Worm (Caenorhabditis elegans) whole organism, L2 larva: ENCODE results near the gene ZK1321.1.

Source experiments
- C34F6.9 ChIP-seq: fragments of 150-350 bp; optimal IDR thresholded peaks from 2 replicates; lab custom pipeline; 2014; ENCODE audit warnings: missing biosample characterization, missing genetic modification characterization
- F13H6.1 ChIP-seq: sonication (generic microtip); optimal IDR thresholded peaks from 2 replicates; lab custom pipeline; 2016; ENCODE audit warnings: missing genetic modification characterization, missing compliant biosample characterization
- R02D3.7 ChIP-seq: fragments of 150-350 bp; optimal IDR thresholded peaks from 2 replicates; lab custom pipeline; 2014; ENCODE audit warnings: missing biosample characterization, missing genetic modification characterization
- Y55F3AM.14 ChIP-seq: fragments of 200-800 bp; sonication (Bioruptor generic); optimal IDR thresholded peaks from 2 replicates; lab custom pipeline; 2018; ENCODE audit warnings: mild to moderate bottlenecking, missing genetic modification characterization, missing compliant biosample characterization
- ZK546.5 ChIP-seq: sonication (generic microtip); optimal IDR thresholded peaks from 2 replicates; lab custom pipeline; 2017; ENCODE audit warnings: missing biosample characterization, missing genetic modification characterization
- aly-2 ChIP-seq: fragments of 150-350 bp; optimal IDR thresholded peaks from 2 replicates; lab custom pipeline; 2014; ENCODE audit warnings: missing biosample characterization, missing genetic modification characterization
- ama-1 ChIP-seq: fragments of 150-350 bp; optimal IDR thresholded peaks from 2 replicates; lab custom pipeline; 2018; ENCODE audit warnings: inconsistent platforms
- blmp-1 ChIP-seq: sonication (generic microtip); optimal IDR thresholded peaks from 2 replicates; lab custom pipeline; 2017; ENCODE audit warnings: missing genetic modification characterization, mild to moderate bottlenecking, missing compliant biosample characterization, antibody characterized with exemption, moderate library complexity; ENCODE audit not compliant: insufficient read depth
- ceh-16 ChIP-seq: fragments of 150-350 bp; optimal IDR thresholded peaks from 2 replicates; lab custom pipeline; 2014; ENCODE audit warnings: missing biosample characterization, missing genetic modification characterization
- crh-2 ChIP-seq: sonication (generic microtip); optimal IDR thresholded peaks from 2 replicates; lab custom pipeline; 2017; ENCODE audit warnings: missing biosample characterization, missing genetic modification characterization
- egl-27 ChIP-seq: sonication (generic microtip); optimal IDR thresholded peaks from 3 replicates; lab custom pipeline; 2017; ENCODE audit warnings: missing biosample characterization, missing genetic modification reagents, missing genetic modification characterization
- elt-1 ChIP-seq: fragments of 150-350 bp; optimal IDR thresholded peaks from 2 replicates; lab custom pipeline; 2014; ENCODE audit warnings: missing biosample characterization, missing genetic modification characterization
- elt-3 ChIP-seq: sonication (generic microtip); optimal IDR thresholded peaks from 2 replicates; lab custom pipeline; 2017; ENCODE audit warnings: missing biosample characterization, missing genetic modification characterization
- gmeb-1 ChIP-seq: fragments of 150-350 bp; optimal IDR thresholded peaks from 2 replicates; lab custom pipeline; 2014; ENCODE audit warnings: missing biosample characterization, missing genetic modification characterization
- lin-11 ChIP-seq: fragments of 150-350 bp; sonication (generic microtip); optimal IDR thresholded peaks from 2 replicates; lab custom pipeline; 2014; ENCODE audit warnings: missing biosample characterization, missing genetic modification characterization, inconsistent platforms, mixed read lengths
- lin-13 ChIP-seq: fragments of 150-350 bp; optimal IDR thresholded peaks from 2 replicates; lab custom pipeline; 2014; ENCODE audit warnings: missing biosample characterization, missing genetic modification reagents, missing genetic modification characterization
- lin-39 ChIP-seq: fragments of 150-350 bp; optimal IDR thresholded peaks from 2 replicates; lab custom pipeline; 2014; ENCODE audit warnings: missing biosample characterization, missing genetic modification reagents, missing genetic modification characterization
- lsy-2 ChIP-seq, 2 experiments: fragments of 150-350 bp in 1 of 2; sonication (generic microtip) in 1 of 2; optimal IDR thresholded peaks; 2 replicates each; lab custom pipeline; 2014 to 2017; ENCODE audit warnings: missing biosample characterization in 2 of 2, missing genetic modification characterization in 2 of 2
- mab-5 ChIP-seq: fragments of 150-350 bp; optimal IDR thresholded peaks from 2 replicates; lab custom pipeline; 2014; ENCODE audit warnings: missing biosample characterization, missing genetic modification characterization
- mbf-1 ChIP-seq: sonication (generic microtip); optimal IDR thresholded peaks from 2 replicates; lab custom pipeline; 2017; ENCODE audit warnings: missing biosample characterization, missing genetic modification characterization
- mdl-1 ChIP-seq, 2 experiments: fragments of 150-350 bp in 1 of 2; sonication (generic microtip) in 1 of 2; optimal IDR thresholded peaks; 2 replicates each; lab custom pipeline; 2017; ENCODE audit warnings: missing biosample characterization in 2 of 2, missing genetic modification characterization in 2 of 2
- nhr-10 ChIP-seq: sonication (generic microtip); optimal IDR thresholded peaks from 2 replicates; lab custom pipeline; 2017; ENCODE audit warnings: missing biosample characterization, missing genetic modification characterization
- nhr-12 ChIP-seq: fragments of 150-350 bp; optimal IDR thresholded peaks from 2 replicates; lab custom pipeline; 2014; ENCODE audit warnings: missing biosample characterization, missing genetic modification characterization
- nhr-21 ChIP-seq: fragments of 150-350 bp; optimal IDR thresholded peaks from 2 replicates; lab custom pipeline; 2014; ENCODE audit warnings: missing biosample characterization, missing genetic modification characterization
- nhr-23 ChIP-seq: fragments of 150-350 bp; optimal IDR thresholded peaks from 2 replicates; lab custom pipeline; 2014; ENCODE audit warnings: missing biosample characterization, missing genetic modification reagents, missing genetic modification characterization
- nhr-25 ChIP-seq: fragments of 150-350 bp; sonication (generic microtip); optimal IDR thresholded peaks from 3 replicates; lab custom pipeline; 2014; ENCODE audit warnings: missing biosample characterization, missing genetic modification characterization
- peb-1 ChIP-seq: fragments of 150-350 bp; optimal IDR thresholded peaks from 2 replicates; lab custom pipeline; 2014; ENCODE audit warnings: missing biosample characterization, missing genetic modification characterization
- sem-4 ChIP-seq: fragments of 150-350 bp; optimal IDR thresholded peaks from 2 replicates; lab custom pipeline; 2014; ENCODE audit warnings: missing biosample characterization, missing genetic modification reagents, missing genetic modification characterization
- skn-1 ChIP-seq: sonication (generic microtip); optimal IDR thresholded peaks from 2 replicates; lab custom pipeline; 2017; ENCODE audit warnings: missing biosample characterization, missing genetic modification characterization
- sma-3 ChIP-seq: sonication (generic microtip); optimal IDR thresholded peaks from 2 replicates; lab custom pipeline; 2016; ENCODE audit warnings: missing genetic modification reagents, missing genetic modification characterization, missing compliant biosample characterization
- sma-9 ChIP-seq, 2 experiments: fragments of 150-350 bp in 1 of 2; sonication (generic microtip) in 1 of 2; optimal IDR thresholded peaks; 2 replicates each; lab custom pipeline; 2014 to 2016; ENCODE audit warnings: missing genetic modification characterization in 2 of 2, mild to moderate bottlenecking in 1 of 2, missing biosample characterization in 1 of 2, missing compliant biosample characterization in 1 of 2, missing genetic modification reagents in 1 of 2, moderate library complexity in 1 of 2
- snpc-4 ChIP-seq: fragments of 150-350 bp; optimal IDR thresholded peaks from 2 replicates; lab custom pipeline; 2014; ENCODE audit warnings: missing biosample characterization, missing genetic modification characterization
- unc-39 ChIP-seq: fragments of 150-350 bp; optimal IDR thresholded peaks from 2 replicates; lab custom pipeline; 2014; ENCODE audit warnings: missing biosample characterization, missing genetic modification characterization
- unc-55 ChIP-seq: fragments of 150-350 bp; sonication (generic microtip); optimal IDR thresholded peaks from 3 replicates; lab custom pipeline; 2014; ENCODE audit warnings: missing biosample characterization, missing genetic modification reagents, missing genetic modification characterization
- ztf-11 ChIP-seq: sonication (generic microtip); optimal IDR thresholded peaks from 2 replicates; lab custom pipeline; 2017; ENCODE audit warnings: missing biosample characterization, missing genetic modification characterization
- ztf-4 ChIP-seq: fragments of 150-350 bp; optimal IDR thresholded peaks from 2 replicates; lab custom pipeline; 2014; ENCODE audit warnings: missing biosample characterization, missing genetic modification characterization

The ZK1321.1 gene

ce11 chrII:9746069-9746468 lies 7.8 kb upstream of the ZK1321.1 start, which contains the start of the genes Y53C12B.1 and nos-3 (continued):
- TF ChIP-seq egl-27 (tag; lab: Kevin White, UChicago), result peak; percentile 12
- TF ChIP-seq, all 48 proteins: peak for 21

DNA sequence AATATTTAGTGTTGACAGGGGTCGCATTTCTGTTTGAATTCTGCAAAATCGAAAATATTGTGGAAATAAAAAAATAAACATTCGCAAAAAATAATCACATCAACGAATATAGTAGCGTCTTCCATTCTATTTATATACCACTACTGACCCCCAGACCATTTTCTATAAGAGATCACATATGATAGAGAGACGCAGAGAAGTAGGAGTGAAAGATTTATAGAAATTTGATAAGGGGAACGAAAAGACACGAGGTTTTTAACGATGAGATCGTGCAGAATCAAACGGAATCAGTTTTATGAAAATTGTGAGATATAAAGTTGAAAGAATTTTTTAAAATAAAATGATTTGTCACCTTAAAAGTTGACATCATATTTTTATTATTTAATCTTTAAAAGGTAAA lies 1.6 kb upstream of the ZK1321.1 start:
- TF ChIP-seq lsy-2 (tag; optimal IDR thresholded peaks at IDR 0.05; lab: Kevin White, UChicago), result peak in 1 of 2 experiments; percentile 8
- peak in 1 of 2 experiments; percentile 4 for TF ChIP-seq mdl-1 (tag; optimal IDR thresholded peaks at IDR 0.05; lab: Kevin White, UChicago)
- no peak for TF ChIP-seq C34F6.9
- no peak for TF ChIP-seq elt-1
- no peak for TF ChIP-seq nhr-23 (tag; lab: Kevin White, UChicago)
- no peak for TF ChIP-seq ztf-11 (tag; lab: Kevin White, UChicago)
- TF ChIP-seq nhr-21, result peak; percentile 50
- TF ChIP-seq lin-11 (tag; lab: Kevin White, UChicago), result no peak
- TF ChIP-seq crh-2 (tag; lab: Kevin White, UChicago), result no peak
- TF ChIP-seq nhr-10, result no peak
- no peak for TF ChIP-seq nhr-12 (tag; lab: Kevin White, UChicago)
- TF ChIP-seq lin-13 (GFP tag; lab: Kevin White, UChicago), result no peak
- peak; percentile 46 for TF ChIP-seq nhr-25 (tag; lab: Kevin White, UChicago)
- no peak for TF ChIP-seq F13H6.1
- TF ChIP-seq sma-9 (GFP tag; optimal IDR thresholded peaks at IDR 0.05; lab: Kevin White, UChicago), result peak; percentile 85
- TF ChIP-seq sma-9 (tag; optimal IDR thresholded peaks at IDR 0.05; lab: Kevin White, UChicago), result no peak
- no peak for TF ChIP-seq sem-4
- no peak for TF ChIP-seq lin-39 (tag; lab: Kevin White, UChicago)
- TF ChIP-seq sma-3, result peak; percentile 33

DNA sequence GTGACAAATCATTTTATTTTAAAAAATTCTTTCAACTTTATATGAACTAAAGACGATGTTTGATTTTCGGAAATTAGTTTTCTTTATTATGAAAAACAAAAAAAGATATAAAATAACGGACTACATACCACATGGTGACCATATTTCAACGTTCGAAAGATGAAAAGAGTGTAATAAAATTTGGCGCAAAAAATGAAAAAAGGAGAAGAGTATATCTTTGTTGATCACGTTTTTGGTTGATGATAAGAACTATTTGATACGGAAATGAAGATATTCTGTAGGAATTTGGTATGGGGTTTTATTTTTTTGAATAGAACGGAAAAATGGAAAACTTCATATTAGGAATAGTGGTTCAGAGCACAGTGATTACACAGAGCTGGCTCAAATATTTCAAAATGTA lies 774 bp upstream of the ZK1321.1 start, which contains the start of gene Y53C12B.7:
Gene Y53C12B.7, minus strand, starts transcription at position 163 of the 400 bp plus-strand sequence.
- TF ChIP-seq elt-1, result no peak
- no peak for TF ChIP-seq skn-1 (tag; lab: Kevin White, UChicago)
- TF ChIP-seq elt-3 (tag; lab: Kevin White, UChicago), result no peak
- TF ChIP-seq blmp-1 (tag; lab: Kevin White, UChicago), result peak; percentile 17
- peak; percentile 36 for TF ChIP-seq sma-9 (GFP tag; optimal IDR thresholded peaks at IDR 0.05; lab: Kevin White, UChicago)
- no peak for TF ChIP-seq sma-9 (tag; optimal IDR thresholded peaks at IDR 0.05; lab: Kevin White, UChicago)

ce11 chrII:9755425-9755824 lies 1.6 kb downstream of the ZK1321.1 start:
- TF ChIP-seq ama-1 (lab: Kevin White, UChicago), result no peak
- TF ChIP-seq Y55F3AM.14 (GFP tag; lab: Kevin White, UChicago), result no peak
- TF ChIP-seq sma-3, result no peak
- TF ChIP-seq ZK546.5 (tag; lab: Kevin White, UChicago), result no peak
- no peak for TF ChIP-seq ceh-16 (tag; lab: Kevin White, UChicago)
- no peak for TF ChIP-seq nhr-25 (tag; lab: Kevin White, UChicago)
- no peak for TF ChIP-seq unc-39
- no peak for TF ChIP-seq gmeb-1
- no peak for TF ChIP-seq skn-1 (tag; lab: Kevin White, UChicago)
- TF ChIP-seq snpc-4, result no peak
- TF ChIP-seq peb-1, result no peak
- peak; percentile 38 for TF ChIP-seq mab-5 (tag; lab: Kevin White, UChicago)
- peak in 1 of 2 experiments; percentile 13 for TF ChIP-seq lsy-2 (tag; optimal IDR thresholded peaks at IDR 0.05; lab: Kevin White, UChicago)
- TF ChIP-seq sma-9 (GFP tag; optimal IDR thresholded peaks at IDR 0.05; lab: Kevin White, UChicago), result no peak
- no peak for TF ChIP-seq sma-9 (tag; optimal IDR thresholded peaks at IDR 0.05; lab: Kevin White, UChicago)
- TF ChIP-seq ztf-4 (tag; lab: Kevin White, UChicago), result no peak
- no peak for TF ChIP-seq lin-13 (GFP tag; lab: Kevin White, UChicago)
- no peak for TF ChIP-seq nhr-21
- no peak for TF ChIP-seq egl-27 (tag; lab: Kevin White, UChicago)
- no peak for TF ChIP-seq lin-11 (tag; lab: Kevin White, UChicago)
- TF ChIP-seq unc-55, result peak; percentile 40
- no peak for TF ChIP-seq aly-2 (tag; lab: Kevin White, UChicago)
- TF ChIP-seq R02D3.7 (tag; lab: Kevin White, UChicago), result no peak
- no peak for TF ChIP-seq mbf-1 (tag; lab: Kevin White, UChicago)
